Worm (Caenorhabditis elegans): ENCODE data around the gene srx-130.

srx-130 gene

ce11 chrV:13857132-13857531, 13.9 kb downstream of the srx-130 start, which contains the start of gene srx-136:
Gene srx-136 (plus strand): TSS chrV:13857432.
- no peak for TF ChIP-seq sea-1 (GFP tag; conservative IDR thresholded peaks at IDR 0.05)
- TF ChIP-seq F13C5.2 (tag; optimal IDR thresholded peaks at IDR 0.05), result no peak
- no peak for TF ChIP-seq tbx-37 (GFP tag; conservative IDR thresholded peaks at IDR 0.05)
- no peak for TF ChIP-seq B0310.2 (tag; optimal IDR thresholded peaks at IDR 0.05)
- TF ChIP-seq scrt-1 (GFP tag; IDR thresholded peaks at IDR 0.05), result no peak
- TF ChIP-seq hmg-4 (GFP tag; optimal IDR thresholded peaks at IDR 0.05), result no peak
- no peak for TF ChIP-seq pes-1 (GFP tag; IDR thresholded peaks at IDR 0.05)
- no peak for TF ChIP-seq tbx-11 (GFP tag; IDR thresholded peaks at IDR 0.05)
- no peak for TF ChIP-seq ets-7 (tag; optimal IDR thresholded peaks at IDR 0.05)
- no peak for TF ChIP-seq hnd-1 (tag; optimal IDR thresholded peaks at IDR 0.05)

DNA sequence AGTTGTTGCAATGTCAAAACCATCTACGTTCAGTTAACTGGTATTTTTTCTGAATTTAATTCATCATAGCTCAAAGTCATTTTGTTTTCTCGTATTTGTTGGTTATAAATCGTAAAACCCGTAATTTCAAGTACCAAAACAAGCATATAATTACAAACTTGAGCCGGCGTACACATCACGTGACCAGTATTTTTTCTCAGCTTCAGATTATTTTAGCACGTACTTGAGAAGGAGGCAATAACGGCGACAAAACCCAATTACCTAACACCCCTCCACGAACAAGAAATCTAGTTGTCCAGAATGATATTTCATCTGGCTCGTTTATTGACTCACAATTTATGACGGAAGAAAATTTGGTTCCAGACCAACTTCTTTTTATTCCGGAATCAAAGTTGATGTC, 15.7 kb downstream of the srx-130 start, which contains the start of gene srx-135:
Gene srx-135 (plus strand): TSS at position 301 of the 400 bp plus-strand sequence.
- TF ChIP-seq hmg-4 (GFP tag; optimal IDR thresholded peaks at IDR 0.05), result no peak
- no peak for TF ChIP-seq tra-4 (tag; optimal IDR thresholded peaks at IDR 0.05)
- TF ChIP-seq F13C5.2 (tag; optimal IDR thresholded peaks at IDR 0.05), result no peak
- TF ChIP-seq ama-1 (optimal IDR thresholded peaks at IDR 0.05), result no peak
- TF ChIP-seq tbx-37 (GFP tag; conservative IDR thresholded peaks at IDR 0.05), result no peak
- no peak for TF ChIP-seq hmbx-1 (tag; optimal IDR thresholded peaks at IDR 0.05)

- TF ChIP-seq ama-1 (optimal IDR thresholded peaks at IDR 0.05) (no peak), aly-1 (tag; optimal IDR thresholded peaks at IDR 0.05) (no peak), hmbx-1 (tag; optimal IDR thresholded peaks at IDR 0.05) (no peak), ceh-13 (GFP tag; optimal IDR thresholded peaks at IDR 0.05) (no peak), F13C5.2 (tag; optimal IDR thresholded peaks at IDR 0.05) (no peak), flt-1 (GFP tag; IDR thresholded peaks at IDR 0.05) (no peak), ets-7 (tag; optimal IDR thresholded peaks at IDR 0.05) (no peak), tra-4 (tag; optimal IDR thresholded peaks at IDR 0.05) (no peak), ceh-36 (tag; optimal IDR thresholded peaks at IDR 0.05) (no peak), hmg-4 (GFP tag; optimal IDR thresholded peaks at IDR 0.05) (no peak)
These were observed 19.3 kb downstream of the srx-130 start, which contains the start of gene srx-137 for ce11 chrV:13862505-13862904. Gene srx-137 (plus strand): TSS chrV:13862805.

- TF ChIP-seq ceh-36 (tag; optimal IDR thresholded peaks at IDR 0.05), result no peak
- no peak for TF ChIP-seq scrt-1 (GFP tag; IDR thresholded peaks at IDR 0.05)
- no peak for TF ChIP-seq hmg-4 (GFP tag; optimal IDR thresholded peaks at IDR 0.05)
- TF ChIP-seq pes-1 (GFP tag; IDR thresholded peaks at IDR 0.05), result no peak
- TF ChIP-seq ceh-13 (GFP tag; optimal IDR thresholded peaks at IDR 0.05), result no peak
- no peak for TF ChIP-seq flt-1 (GFP tag; IDR thresholded peaks at IDR 0.05)
- TF ChIP-seq ama-1 (optimal IDR thresholded peaks at IDR 0.05), result no peak
- no peak for TF ChIP-seq tra-4 (tag; optimal IDR thresholded peaks at IDR 0.05)
- TF ChIP-seq B0310.2 (tag; optimal IDR thresholded peaks at IDR 0.05), result no peak
- no peak for TF ChIP-seq tbx-11 (GFP tag; IDR thresholded peaks at IDR 0.05)
- no peak for TF ChIP-seq hnd-1 (tag; optimal IDR thresholded peaks at IDR 0.05)
These were observed 20.5 kb downstream of the srx-130 start for ce11 chrV:13863700-13864099.

DNA sequence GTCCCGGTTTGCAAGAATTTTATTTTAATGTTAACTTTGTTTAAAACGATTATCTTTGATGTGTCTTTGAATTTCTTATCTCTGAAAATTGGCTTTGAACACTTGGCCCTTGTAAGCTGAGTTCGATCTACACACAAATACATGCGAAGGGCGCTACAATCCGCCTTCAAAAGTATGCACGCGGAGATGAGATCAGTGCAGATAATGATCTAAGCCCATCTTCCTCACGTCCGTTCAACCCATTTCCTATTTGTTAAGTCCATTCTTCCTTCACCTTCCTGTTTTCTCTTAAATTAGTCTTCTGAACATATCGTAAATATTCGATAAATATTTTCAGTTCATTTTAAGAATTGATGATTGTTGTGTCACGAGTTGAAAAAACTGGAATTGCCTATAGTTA, 23.1 kb downstream of the srx-130 start, which contains the start of gene nhr-175:
Gene nhr-175 (plus strand): TSS at position 339 of the 400 bp plus-strand sequence.
- TF ChIP-seq aly-1 (tag; optimal IDR thresholded peaks at IDR 0.05), result no peak
- TF ChIP-seq tbx-11 (GFP tag; IDR thresholded peaks at IDR 0.05), result no peak
- TF ChIP-seq sea-1 (GFP tag; conservative IDR thresholded peaks at IDR 0.05), result no peak
- no peak for TF ChIP-seq F13C5.2 (tag; optimal IDR thresholded peaks at IDR 0.05)
- no peak for TF ChIP-seq ama-1 (optimal IDR thresholded peaks at IDR 0.05)
- TF ChIP-seq ceh-36 (tag; optimal IDR thresholded peaks at IDR 0.05), result no peak
- TF ChIP-seq flt-1 (GFP tag; IDR thresholded peaks at IDR 0.05), result no peak
- no peak for TF ChIP-seq scrt-1 (GFP tag; IDR thresholded peaks at IDR 0.05)
- TF ChIP-seq tbx-37 (GFP tag; conservative IDR thresholded peaks at IDR 0.05), result no peak
- TF ChIP-seq tra-4 (tag; optimal IDR thresholded peaks at IDR 0.05), result no peak
- TF ChIP-seq ets-7 (tag; optimal IDR thresholded peaks at IDR 0.05), result no peak

- TF ChIP-seq B0310.2 (tag; optimal IDR thresholded peaks at IDR 0.05) (peak; percentile 10), hmbx-1 (tag; optimal IDR thresholded peaks at IDR 0.05) (peak; percentile 30)
These were observed 25.6 kb downstream of the srx-130 start for ce11 chrV:13868886-13869285.

DNA sequence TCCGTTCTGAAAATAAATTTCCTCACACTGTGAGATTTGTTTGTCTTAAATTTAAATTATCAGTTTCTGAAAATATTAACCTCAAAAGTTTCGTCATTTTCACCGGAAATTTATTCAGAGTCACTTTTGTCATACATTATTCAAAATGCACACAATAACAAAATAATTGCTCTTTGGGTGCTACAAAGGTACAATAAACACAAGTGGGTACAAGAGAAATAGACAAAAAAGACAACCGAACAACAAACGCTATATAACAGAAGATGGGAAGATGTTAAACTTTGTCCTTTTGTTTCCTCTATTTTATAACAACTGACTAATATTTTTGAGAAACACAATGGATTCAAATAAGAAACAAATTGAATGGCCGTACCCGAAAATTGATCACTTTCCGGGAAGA, 26.3 kb downstream of the srx-130 start:
- TF ChIP-seq hmbx-1 (tag; optimal IDR thresholded peaks at IDR 0.05) (no peak), hnd-1 (tag; optimal IDR thresholded peaks at IDR 0.05) (no peak), F13C5.2 (tag; optimal IDR thresholded peaks at IDR 0.05) (no peak), ceh-13 (GFP tag; optimal IDR thresholded peaks at IDR 0.05) (no peak), ama-1 (optimal IDR thresholded peaks at IDR 0.05) (no peak), tbx-37 (GFP tag; conservative IDR thresholded peaks at IDR 0.05) (no peak), B0310.2 (tag; optimal IDR thresholded peaks at IDR 0.05) (no peak), scrt-1 (GFP tag; IDR thresholded peaks at IDR 0.05) (no peak), tra-4 (tag; optimal IDR thresholded peaks at IDR 0.05) (no peak)

DNA sequence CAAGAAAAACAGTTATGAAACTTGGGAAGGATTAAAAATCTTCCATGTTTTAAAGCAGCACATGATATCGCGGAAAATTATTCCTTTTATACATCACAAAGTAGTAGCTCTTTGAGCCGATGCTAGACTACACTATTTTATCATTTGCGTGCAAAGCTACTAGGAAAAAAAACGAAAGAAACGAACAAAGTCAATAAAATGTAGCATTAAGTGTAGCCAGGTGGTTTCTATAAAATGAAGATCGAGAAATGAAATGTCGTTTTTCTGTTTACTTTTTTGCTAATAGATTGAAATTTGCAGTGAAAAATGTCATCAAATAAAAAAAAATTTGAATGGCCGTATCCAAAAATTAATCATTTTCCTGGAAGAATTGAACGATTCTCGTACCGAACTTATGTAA, 29.6 kb downstream of the srx-130 start, which contains the start of gene cpt-5:
Gene cpt-5 (plus strand): TSS at position 301 of the 400 bp plus-strand sequence.
- TF ChIP-seq aly-1 (tag; optimal IDR thresholded peaks at IDR 0.05) (no peak), hmbx-1 (tag; optimal IDR thresholded peaks at IDR 0.05) (no peak), tbx-37 (GFP tag; conservative IDR thresholded peaks at IDR 0.05) (no peak), tbx-11 (GFP tag; IDR thresholded peaks at IDR 0.05) (no peak), ama-1 (optimal IDR thresholded peaks at IDR 0.05) (no peak), pes-1 (GFP tag; IDR thresholded peaks at IDR 0.05) (no peak), hnd-1 (tag; optimal IDR thresholded peaks at IDR 0.05) (no peak), ceh-36 (tag; optimal IDR thresholded peaks at IDR 0.05) (no peak), ceh-13 (GFP tag; optimal IDR thresholded peaks at IDR 0.05) (no peak), B0310.2 (tag; optimal IDR thresholded peaks at IDR 0.05) (no peak), F13C5.2 (tag; optimal IDR thresholded peaks at IDR 0.05) (no peak), scrt-1 (GFP tag; IDR thresholded peaks at IDR 0.05) (no peak), hmg-4 (GFP tag; optimal IDR thresholded peaks at IDR 0.05) (no peak), sea-1 (GFP tag; conservative IDR thresholded peaks at IDR 0.05) (no peak)

All from whole organism, early embryonic.